Worm (Caenorhabditis elegans) whole organism, young adult: ENCODE results near the gene F13H10.1.

Experiments used
- F22D6.2 ChIP-seq: sonication (generic microtip); optimal IDR thresholded peaks from 2 replicates; lab custom pipeline; 2016; ENCODE audit warnings: mild to moderate bottlenecking, missing genetic modification characterization, missing compliant biosample characterization
- F57A8.1 ChIP-seq: fragments of 200-800 bp; sonication (Bioruptor generic); optimal IDR thresholded peaks from 2 replicates; lab custom pipeline; 2018; ENCODE audit warnings: mild to moderate bottlenecking, missing genetic modification characterization, moderate library complexity, missing compliant biosample characterization
- T07F8.4 ChIP-seq: sonication (generic microtip); optimal IDR thresholded peaks from 2 replicates; lab custom pipeline; 2016; ENCODE audit warnings: mild to moderate bottlenecking, missing genetic modification characterization, moderate library complexity, missing compliant biosample characterization
- him-1 ChIP-seq: sonication (generic microtip); optimal IDR thresholded peaks from 2 replicates; lab custom pipeline; 2016; ENCODE audit warnings: missing genotype, missing genetic modification reagents, missing genetic modification characterization, missing compliant biosample characterization
- lin-35 ChIP-seq, 3 experiments: fragments of 150-350 bp in 2 of 3; sonication (generic microtip) in 1 of 3; optimal IDR thresholded peaks; 2 replicates each; lab custom pipeline; 2014 to 2018; ENCODE audit warnings: missing biosample characterization in 3 of 3, missing genetic modification characterization in 3 of 3, missing genetic modification reagents in 3 of 3
- madf-6 ChIP-seq: fragments of 200-800 bp; sonication (Bioruptor generic); IDR thresholded peaks from 2 replicates; pipeline ENCODE4 v1.3.6; 2022; ENCODE audit warnings: missing genetic modification reagents, missing genetic modification characterization, missing compliant biosample characterization
- nhr-179 ChIP-seq: sonication (generic microtip); optimal IDR thresholded peaks from 2 replicates; lab custom pipeline; 2016; ENCODE audit warnings: mild to moderate bottlenecking, missing genetic modification characterization, missing compliant biosample characterization
- nhr-80 ChIP-seq: sonication (generic microtip); optimal IDR thresholded peaks from 2 replicates; lab custom pipeline; 2016; ENCODE audit warnings: missing genetic modification characterization, missing compliant biosample characterization
- snpc-1.3 ChIP-seq: sonication (generic microtip); optimal IDR thresholded peaks from 2 replicates; lab custom pipeline; 2017; ENCODE audit warnings: missing genetic modification characterization, mild to moderate bottlenecking, missing compliant biosample characterization, antibody characterized with exemption, moderate library complexity, missing genotype, missing genetic modification reagents; ENCODE audit not compliant: insufficient read depth
- zfh-2 ChIP-seq: fragments of 200-800 bp; sonication (Bioruptor generic); conservative IDR thresholded peaks from 2 replicates; pipeline ENCODE4 v1.3.6; 2022; ENCODE audit warnings: missing genetic modification reagents, missing genetic modification characterization, missing compliant biosample characterization

DNA sequence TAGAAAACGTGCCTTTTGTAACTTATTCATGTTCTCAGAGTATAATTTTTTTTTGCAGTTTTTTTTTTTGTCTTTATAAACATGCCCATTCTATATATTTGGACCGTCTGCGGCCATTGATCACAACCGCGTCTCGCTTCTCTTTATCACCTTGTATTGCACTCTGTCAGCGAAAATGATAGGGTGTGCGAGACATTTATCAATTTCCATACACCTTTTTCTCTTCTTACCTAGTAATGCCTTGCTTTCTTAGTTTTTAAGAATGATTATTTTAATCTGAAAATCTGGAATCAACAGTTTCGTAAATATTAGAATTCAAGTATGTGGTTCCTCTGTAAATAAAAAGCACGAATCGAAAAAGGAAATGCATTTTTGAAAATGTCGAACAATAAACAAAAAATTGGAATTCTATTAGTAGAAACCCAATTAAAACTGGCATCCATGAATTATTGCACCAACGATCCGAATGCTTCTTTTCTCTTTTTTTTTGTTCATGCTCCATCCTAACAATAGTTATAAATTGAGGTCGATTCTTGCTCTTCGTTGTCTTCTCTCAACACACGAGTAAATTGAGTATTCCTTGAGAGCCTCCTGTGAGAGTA lies 32.8 kb downstream of the F13H10.1 start:
- TF ChIP-seq him-1 = no peak
- TF ChIP-seq nhr-179 (tag; lab: Kevin White, UChicago) = no peak
- TF ChIP-seq T07F8.4 (tag; lab: Kevin White, UChicago) = no peak
- no peak for TF ChIP-seq F22D6.2 (tag; lab: Kevin White, UChicago)
- TF ChIP-seq madf-6 = peak; percentile 52; the same call in 1 of the 2 replicates
- TF ChIP-seq F57A8.1 (GFP tag; lab: Kevin White, UChicago) = no peak
- TF ChIP-seq snpc-1.3 = no peak
- no peak for TF ChIP-seq lin-35 (GFP tag; optimal IDR thresholded peaks at IDR 0.05; lab: Kevin White, UChicago)
- peak; percentile 67 for TF ChIP-seq nhr-80 (tag; lab: Kevin White, UChicago)
- TF ChIP-seq zfh-2 (GFP tag; lab: Robert Waterston, UW) = no peak
